1 fruit fly cellular context compared by ENCODE assay signal in the genomic region with DNA sequence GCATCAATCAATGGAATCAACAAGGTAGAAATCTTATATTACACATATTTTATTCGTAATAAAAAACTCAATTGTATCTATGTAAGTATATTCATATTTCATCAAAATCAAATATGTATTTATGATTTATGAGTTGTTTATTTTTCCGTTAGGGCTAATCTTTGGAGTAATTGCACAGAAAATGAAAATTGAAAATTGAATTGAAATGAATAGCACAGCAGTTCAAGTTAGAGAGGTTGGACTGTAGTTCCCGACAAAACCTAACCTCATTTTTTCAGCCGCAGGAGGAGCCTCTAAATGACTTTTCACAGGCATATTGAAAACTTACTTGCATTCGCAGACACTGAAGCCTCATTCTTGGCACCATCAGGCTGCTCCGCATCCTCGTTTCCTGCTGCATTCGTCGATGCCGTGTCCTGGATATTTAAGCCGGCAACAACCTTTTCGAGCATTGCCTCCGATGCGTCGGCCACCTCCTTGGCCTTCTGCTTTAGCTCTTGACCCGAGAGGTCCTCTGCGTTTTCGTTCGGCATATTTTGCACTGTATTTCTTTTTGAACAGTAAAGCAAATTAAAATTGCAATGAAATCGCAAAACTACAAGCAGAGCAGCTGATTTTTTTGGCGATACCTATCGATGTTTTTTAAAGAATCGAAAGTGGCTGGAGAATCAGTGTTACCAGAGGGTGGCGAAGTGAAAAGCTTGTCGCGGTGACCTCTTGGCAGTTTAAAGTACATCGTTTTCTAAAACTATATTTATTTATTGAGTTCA.
TF ChIP-seq lines count a peak whose summit lies in the region.

A gene (minus strand): TSS at position 635 of the 770 bp plus-strand sequence.

TF ChIP-seq in whole organism, embryonic, 481 proteins besides CTCF, POLR2A, EP300 and RAD21 (continued from another document):
- TF ChIP-seq CG2199 (GFP tag; IDR thresholded peaks at IDR 0.05; lab: Robert Waterston, UW) (no peak), ac (GFP tag; optimal IDR thresholded peaks at IDR 0.05; lab: Kevin White, UChicago) (no peak), lab (GFP tag; optimal IDR thresholded peaks at IDR 0.05; lab: Kevin White, UChicago) (no peak), Ssrp (tag; optimal IDR thresholded peaks at IDR 0.05; lab: Kevin White, UChicago) (no peak), HLH4C (GFP tag; IDR thresholded peaks at IDR 0.05; lab: Robert Waterston, UW; ENCODE audit: partially characterized antibody) (peak; percentile 71), mld (GFP tag; IDR thresholded peaks at IDR 0.05; lab: Robert Waterston, UW; ENCODE audit: partially characterized antibody) (peak; percentile 62; the same call in 1 of the 3 replicates), Fer2 (tag; optimal IDR thresholded peaks at IDR 0.05; lab: Kevin White, UChicago) (no peak), dmrt99B (tag; optimal IDR thresholded peaks at IDR 0.05; lab: Kevin White, UChicago) (no peak), CG12659 (GFP tag; optimal IDR thresholded peaks at IDR 0.05; lab: Kevin White, UChicago) (peak; percentile 6), CG9932 (GFP tag; IDR thresholded peaks at IDR 0.05; lab: Robert Waterston, UW) (peak; percentile 72), CG2202 (tag; optimal IDR thresholded peaks at IDR 0.05; lab: Kevin White, UChicago) (no peak), CG8924 (tag; optimal IDR thresholded peaks at IDR 0.05; lab: Kevin White, UChicago) (no peak), zen (tag; optimal IDR thresholded peaks at IDR 0.05; lab: Kevin White, UChicago) (no peak), fd3F (GFP tag; optimal IDR thresholded peaks at IDR 0.05; lab: Kevin White, UChicago) (peak; percentile 7), CG3726 (GFP tag; IDR thresholded peaks at IDR 0.05; lab: Robert Waterston, UW) (no peak), Usf (GFP tag; optimal IDR thresholded peaks at IDR 0.05; lab: Kevin White, UChicago) (no peak), Oli (tag; optimal IDR thresholded peaks at IDR 0.05; lab: Kevin White, UChicago) (no peak), grn (GFP tag; optimal IDR thresholded peaks at IDR 0.05; lab: Kevin White, UChicago) (no peak), CG14014 (GFP tag; IDR thresholded peaks at IDR 0.05; lab: Robert Waterston, UW) (peak; percentile 56; the same call in 1 of the 2 replicates), da (GFP tag; optimal IDR thresholded peaks at IDR 0.05; lab: Kevin White, UChicago) (no peak), kni (GFP tag; optimal IDR thresholded peaks at IDR 0.05; lab: Kevin White, UChicago) (no peak), Dp (GFP tag; optimal IDR thresholded peaks at IDR 0.05; lab: Kevin White, UChicago) (peak; percentile 79), Xbp1 (GFP tag; optimal IDR thresholded peaks at IDR 0.05; lab: Kevin White, UChicago) (peak; percentile 58), ewg (GFP tag; optimal IDR thresholded peaks at IDR 0.05; lab: Kevin White, UChicago) (no peak), en (GFP tag; optimal IDR thresholded peaks at IDR 0.05; lab: Kevin White, UChicago) (no peak), hkb (optimal IDR thresholded peaks at IDR 0.05; lab: Kevin White, UChicago) (no peak), hkb (GFP tag; IDR thresholded peaks at IDR 0.05; lab: Robert Waterston, UW) (0 out of 2 replicates have a peak, but pooled peaks have one; percentile 26), CG33213 (GFP tag; optimal IDR thresholded peaks at IDR 0.05; lab: Kevin White, UChicago) (no peak), sug (tag; optimal IDR thresholded peaks at IDR 0.05; lab: Kevin White, UChicago) (no peak), CG4820 (GFP tag; optimal IDR thresholded peaks at IDR 0.05; lab: Kevin White, UChicago) (no peak), unc-4 (GFP tag; IDR thresholded peaks at IDR 0.05; lab: Robert Waterston, UW; ENCODE audit: partially characterized antibody) (peak; percentile 81)
